Worm (Caenorhabditis elegans): ENCODE measurements around the gene cest-4.

DNA sequence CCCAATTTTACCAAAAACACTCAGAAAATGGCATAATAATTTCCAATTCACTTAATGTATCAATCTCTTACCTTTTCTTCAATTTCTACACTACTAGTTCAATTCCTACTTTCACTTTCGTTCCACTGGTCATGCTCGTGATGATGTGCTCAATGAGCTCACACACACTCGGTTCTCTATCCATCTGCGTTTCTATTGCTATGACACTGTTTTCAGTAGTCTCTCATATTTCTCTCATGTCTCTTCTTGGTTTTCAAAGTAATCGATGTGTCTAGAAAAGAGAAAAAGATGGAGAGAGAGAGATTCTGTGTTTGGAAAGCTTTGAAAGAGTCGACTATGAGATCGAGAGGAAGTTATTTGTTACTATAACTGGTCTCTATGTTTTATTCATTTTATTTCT is 34.9 kb downstream of the cest-4 start:
- TF ChIP-seq mab-9 (GFP tag; IDR thresholded peaks at IDR 0.05) (no peak), ztf-11 (tag; optimal IDR thresholded peaks at IDR 0.05) (no peak), lsy-2 (tag; optimal IDR thresholded peaks at IDR 0.05) (peak; percentile 59 to 74), mep-1 (tag; optimal IDR thresholded peaks at IDR 0.05) (peak; percentile 54), nhr-77 (tag; optimal IDR thresholded peaks at IDR 0.05) (peak; percentile 12), hlh-17 (GFP tag; optimal IDR thresholded peaks at IDR 0.05; ENCODE audit: borderline replicate concordance) (no peak), unc-86 (tag; optimal IDR thresholded peaks at IDR 0.05) (peak; percentile 52), nhr-47 (tag; optimal IDR thresholded peaks at IDR 0.05) (peak; percentile 42), skn-1 (tag; optimal IDR thresholded peaks at IDR 0.05) (peak; percentile 39)
